Worm (Caenorhabditis elegans) whole organism, L2 larva: ENCODE results near the gene C29E4.12.

ENCODE experiments used
- C34F6.9 ChIP-seq: fragments of 150-350 bp; optimal IDR thresholded peaks from 2 replicates; lab custom pipeline; 2014; ENCODE audit warnings: missing biosample characterization, missing genetic modification characterization
- F13H6.1 ChIP-seq: sonication (generic microtip); optimal IDR thresholded peaks from 2 replicates; lab custom pipeline; 2016; ENCODE audit warnings: missing genetic modification characterization, missing compliant biosample characterization
- R02D3.7 ChIP-seq: fragments of 150-350 bp; optimal IDR thresholded peaks from 2 replicates; lab custom pipeline; 2014; ENCODE audit warnings: missing biosample characterization, missing genetic modification characterization
- Y55F3AM.14 ChIP-seq: fragments of 200-800 bp; sonication (Bioruptor generic); optimal IDR thresholded peaks from 2 replicates; lab custom pipeline; 2018; ENCODE audit warnings: mild to moderate bottlenecking, missing genetic modification characterization, missing compliant biosample characterization
- ZK546.5 ChIP-seq: sonication (generic microtip); optimal IDR thresholded peaks from 2 replicates; lab custom pipeline; 2017; ENCODE audit warnings: missing biosample characterization, missing genetic modification characterization
- alr-1 ChIP-seq: fragments of 150-350 bp; optimal IDR thresholded peaks from 2 replicates; lab custom pipeline; 2014; ENCODE audit warnings: missing biosample characterization, missing genetic modification characterization
- aly-2 ChIP-seq: fragments of 150-350 bp; optimal IDR thresholded peaks from 2 replicates; lab custom pipeline; 2014; ENCODE audit warnings: missing biosample characterization, missing genetic modification characterization
- ama-1 ChIP-seq: fragments of 150-350 bp; optimal IDR thresholded peaks from 2 replicates; lab custom pipeline; 2018; ENCODE audit warnings: inconsistent platforms
- blmp-1 ChIP-seq: sonication (generic microtip); optimal IDR thresholded peaks from 2 replicates; lab custom pipeline; 2017; ENCODE audit warnings: missing genetic modification characterization, mild to moderate bottlenecking, missing compliant biosample characterization, antibody characterized with exemption, moderate library complexity; ENCODE audit not compliant: insufficient read depth
- ceh-16 ChIP-seq: fragments of 150-350 bp; optimal IDR thresholded peaks from 2 replicates; lab custom pipeline; 2014; ENCODE audit warnings: missing biosample characterization, missing genetic modification characterization
- ceh-82 ChIP-seq: fragments of 150-350 bp; optimal IDR thresholded peaks from 2 replicates; lab custom pipeline; 2014; ENCODE audit warnings: missing biosample characterization, missing genetic modification characterization
- crh-2 ChIP-seq: sonication (generic microtip); optimal IDR thresholded peaks from 2 replicates; lab custom pipeline; 2017; ENCODE audit warnings: missing biosample characterization, missing genetic modification characterization
- dmd-4 ChIP-seq: sonication (generic microtip); optimal IDR thresholded peaks from 2 replicates; lab custom pipeline; 2017; ENCODE audit warnings: missing biosample characterization, missing genetic modification characterization
- egl-27 ChIP-seq: sonication (generic microtip); optimal IDR thresholded peaks from 3 replicates; lab custom pipeline; 2017; ENCODE audit warnings: missing biosample characterization, missing genetic modification reagents, missing genetic modification characterization
- elt-1 ChIP-seq: fragments of 150-350 bp; optimal IDR thresholded peaks from 2 replicates; lab custom pipeline; 2014; ENCODE audit warnings: missing biosample characterization, missing genetic modification characterization
- elt-3 ChIP-seq: sonication (generic microtip); optimal IDR thresholded peaks from 2 replicates; lab custom pipeline; 2017; ENCODE audit warnings: missing biosample characterization, missing genetic modification characterization
- fos-1 ChIP-seq: fragments of 150-350 bp; optimal IDR thresholded peaks from 2 replicates; lab custom pipeline; 2014; ENCODE audit warnings: missing biosample characterization, missing genetic modification characterization
- gmeb-1 ChIP-seq: fragments of 150-350 bp; optimal IDR thresholded peaks from 2 replicates; lab custom pipeline; 2014; ENCODE audit warnings: missing biosample characterization, missing genetic modification characterization
- lin-11 ChIP-seq: fragments of 150-350 bp; sonication (generic microtip); optimal IDR thresholded peaks from 2 replicates; lab custom pipeline; 2014; ENCODE audit warnings: missing biosample characterization, missing genetic modification characterization, inconsistent platforms, mixed read lengths
- lin-13 ChIP-seq: fragments of 150-350 bp; optimal IDR thresholded peaks from 2 replicates; lab custom pipeline; 2014; ENCODE audit warnings: missing biosample characterization, missing genetic modification reagents, missing genetic modification characterization
- lin-39 ChIP-seq: fragments of 150-350 bp; optimal IDR thresholded peaks from 2 replicates; lab custom pipeline; 2014; ENCODE audit warnings: missing biosample characterization, missing genetic modification reagents, missing genetic modification characterization
- lsy-2 ChIP-seq, 2 experiments: fragments of 150-350 bp in 1 of 2; sonication (generic microtip) in 1 of 2; optimal IDR thresholded peaks; 2 replicates each; lab custom pipeline; 2014 to 2017; ENCODE audit warnings: missing biosample characterization in 2 of 2, missing genetic modification characterization in 2 of 2
- mab-5 ChIP-seq: fragments of 150-350 bp; optimal IDR thresholded peaks from 2 replicates; lab custom pipeline; 2014; ENCODE audit warnings: missing biosample characterization, missing genetic modification characterization
- mbf-1 ChIP-seq: sonication (generic microtip); optimal IDR thresholded peaks from 2 replicates; lab custom pipeline; 2017; ENCODE audit warnings: missing biosample characterization, missing genetic modification characterization
- mdl-1 ChIP-seq, 2 experiments: fragments of 150-350 bp in 1 of 2; sonication (generic microtip) in 1 of 2; optimal IDR thresholded peaks; 2 replicates each; lab custom pipeline; 2017; ENCODE audit warnings: missing biosample characterization in 2 of 2, missing genetic modification characterization in 2 of 2
- nhr-10 ChIP-seq: sonication (generic microtip); optimal IDR thresholded peaks from 2 replicates; lab custom pipeline; 2017; ENCODE audit warnings: missing biosample characterization, missing genetic modification characterization
- nhr-11 ChIP-seq: fragments of 150-350 bp; optimal IDR thresholded peaks from 2 replicates; lab custom pipeline; 2014; ENCODE audit warnings: missing biosample characterization, missing genetic modification characterization
- nhr-12 ChIP-seq: fragments of 150-350 bp; optimal IDR thresholded peaks from 2 replicates; lab custom pipeline; 2014; ENCODE audit warnings: missing biosample characterization, missing genetic modification characterization
- nhr-129 ChIP-seq: fragments of 150-350 bp; optimal IDR thresholded peaks from 2 replicates; lab custom pipeline; 2014; ENCODE audit warnings: missing biosample characterization, missing genetic modification characterization
- nhr-21 ChIP-seq: fragments of 150-350 bp; optimal IDR thresholded peaks from 2 replicates; lab custom pipeline; 2014; ENCODE audit warnings: missing biosample characterization, missing genetic modification characterization
- nhr-23 ChIP-seq: fragments of 150-350 bp; optimal IDR thresholded peaks from 2 replicates; lab custom pipeline; 2014; ENCODE audit warnings: missing biosample characterization, missing genetic modification reagents, missing genetic modification characterization
- nhr-237 ChIP-seq: fragments of 150-350 bp; optimal IDR thresholded peaks from 2 replicates; lab custom pipeline; 2014; ENCODE audit warnings: missing biosample characterization, missing genetic modification characterization
- nhr-25 ChIP-seq: fragments of 150-350 bp; sonication (generic microtip); optimal IDR thresholded peaks from 3 replicates; lab custom pipeline; 2014; ENCODE audit warnings: missing biosample characterization, missing genetic modification characterization
- nhr-6 ChIP-seq: fragments of 150-350 bp; optimal IDR thresholded peaks from 2 replicates; lab custom pipeline; 2014; ENCODE audit warnings: missing biosample characterization, missing genetic modification characterization
- nhr-77 ChIP-seq: fragments of 150-350 bp; optimal IDR thresholded peaks from 2 replicates; lab custom pipeline; 2014; ENCODE audit warnings: missing biosample characterization, missing genetic modification characterization
- peb-1 ChIP-seq: fragments of 150-350 bp; optimal IDR thresholded peaks from 2 replicates; lab custom pipeline; 2014; ENCODE audit warnings: missing biosample characterization, missing genetic modification characterization
- sem-4 ChIP-seq: fragments of 150-350 bp; optimal IDR thresholded peaks from 2 replicates; lab custom pipeline; 2014; ENCODE audit warnings: missing biosample characterization, missing genetic modification reagents, missing genetic modification characterization
- skn-1 ChIP-seq: sonication (generic microtip); optimal IDR thresholded peaks from 2 replicates; lab custom pipeline; 2017; ENCODE audit warnings: missing biosample characterization, missing genetic modification characterization
- sma-3 ChIP-seq: sonication (generic microtip); optimal IDR thresholded peaks from 2 replicates; lab custom pipeline; 2016; ENCODE audit warnings: missing genetic modification reagents, missing genetic modification characterization, missing compliant biosample characterization
- sma-9 ChIP-seq, 2 experiments: fragments of 150-350 bp in 1 of 2; sonication (generic microtip) in 1 of 2; optimal IDR thresholded peaks; 2 replicates each; lab custom pipeline; 2014 to 2016; ENCODE audit warnings: missing genetic modification characterization in 2 of 2, mild to moderate bottlenecking in 1 of 2, missing biosample characterization in 1 of 2, missing compliant biosample characterization in 1 of 2, missing genetic modification reagents in 1 of 2, moderate library complexity in 1 of 2
- snpc-4 ChIP-seq: fragments of 150-350 bp; optimal IDR thresholded peaks from 2 replicates; lab custom pipeline; 2014; ENCODE audit warnings: missing biosample characterization, missing genetic modification characterization
- unc-39 ChIP-seq: fragments of 150-350 bp; optimal IDR thresholded peaks from 2 replicates; lab custom pipeline; 2014; ENCODE audit warnings: missing biosample characterization, missing genetic modification characterization
- unc-55 ChIP-seq: fragments of 150-350 bp; sonication (generic microtip); optimal IDR thresholded peaks from 3 replicates; lab custom pipeline; 2014; ENCODE audit warnings: missing biosample characterization, missing genetic modification reagents, missing genetic modification characterization
- unc-62 ChIP-seq: fragments of 150-350 bp; optimal IDR thresholded peaks from 2 replicates; lab custom pipeline; 2014; ENCODE audit warnings: missing biosample characterization, missing genetic modification reagents, missing genetic modification characterization
- zag-1 ChIP-seq: fragments of 150-350 bp; optimal IDR thresholded peaks from 2 replicates; lab custom pipeline; 2014; ENCODE audit warnings: missing biosample characterization, missing genetic modification characterization
- ztf-1 ChIP-seq: fragments of 200-800 bp; sonication (Bioruptor generic); conservative IDR thresholded peaks from 2 replicates; pipeline ENCODE4 v1.3.6; 2022; ENCODE audit warnings: missing genetic modification characterization, missing compliant biosample characterization
- ztf-11 ChIP-seq: sonication (generic microtip); optimal IDR thresholded peaks from 2 replicates; lab custom pipeline; 2017; ENCODE audit warnings: missing biosample characterization, missing genetic modification characterization
- ztf-4 ChIP-seq: fragments of 150-350 bp; optimal IDR thresholded peaks from 2 replicates; lab custom pipeline; 2014; ENCODE audit warnings: missing biosample characterization, missing genetic modification characterization

C29E4.12 gene

DNA sequence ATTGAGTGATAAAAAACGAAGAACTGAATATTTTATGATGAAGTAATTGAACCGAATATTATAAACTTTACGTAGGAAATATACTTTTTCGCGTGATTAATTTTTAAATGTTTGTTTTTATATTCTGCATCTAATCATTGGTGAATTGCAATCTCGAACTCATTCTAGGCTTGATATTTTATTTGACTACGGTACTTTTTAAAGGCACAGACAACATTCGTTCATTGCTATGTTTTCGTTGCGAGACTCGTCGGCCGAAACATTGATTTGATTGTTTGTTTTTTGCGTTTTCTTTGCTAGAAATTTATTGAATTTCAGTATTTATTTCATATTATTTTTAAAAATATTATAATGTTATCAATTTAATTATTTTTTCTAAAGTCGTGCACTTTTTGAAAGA, 36.8 kb downstream of the C29E4.12 start, which contains the start of gene C06G4.4:
C06G4.4 (minus strand) TSS at position 36 of the 400 bp plus-strand sequence.
- TF ChIP-seq alr-1 (tag; lab: Kevin White, UChicago) (no peak), ztf-11 (no peak), aly-2 (no peak), F13H6.1 (no peak)

DNA sequence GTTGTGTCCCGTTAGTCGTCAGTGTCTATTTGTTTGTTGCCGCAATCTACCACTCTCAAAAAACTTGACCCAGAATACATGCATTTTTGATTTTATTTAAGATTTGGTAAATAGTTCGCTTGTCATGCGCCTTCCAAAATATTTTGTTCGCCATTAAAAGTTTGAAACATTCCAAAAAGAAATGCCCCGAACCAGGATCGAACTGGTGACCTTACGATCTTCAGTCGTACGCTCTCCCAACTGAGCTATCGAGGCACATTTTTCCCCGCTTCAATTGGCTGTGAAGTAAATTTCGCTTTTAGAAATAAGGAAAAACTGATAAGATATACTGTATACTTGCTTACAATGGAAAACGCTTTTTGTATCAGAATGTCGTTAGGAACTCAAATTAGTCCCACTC, 37.3 kb downstream of the C29E4.12 start:
- peak; percentile 26 for TF ChIP-seq nhr-21 (tag; lab: Kevin White, UChicago)
- TF ChIP-seq nhr-77 (tag; lab: Kevin White, UChicago): no peak

DNA sequence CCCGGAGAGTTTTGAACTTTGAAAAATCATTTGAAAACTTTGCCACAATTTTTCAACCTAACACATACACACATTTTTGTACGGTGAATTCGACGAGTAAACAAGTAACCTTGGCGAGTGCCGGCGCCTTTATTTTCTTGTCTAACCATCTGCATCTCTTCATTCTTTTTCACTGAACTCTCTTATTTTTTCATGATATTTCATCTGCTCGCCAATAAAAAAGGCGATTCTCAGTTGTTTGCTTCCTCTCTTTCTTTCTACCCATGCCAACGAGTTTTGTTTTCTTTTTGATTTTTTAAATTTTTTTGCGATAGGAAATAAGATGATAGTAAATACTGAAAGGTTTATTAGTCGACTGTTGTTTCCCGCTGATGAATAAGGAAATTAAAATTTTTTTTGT, 37.8 kb downstream of the C29E4.12 start:
- TF ChIP-seq lin-13 (GFP tag; lab: Kevin White, UChicago) (peak; percentile 33), Y55F3AM.14 (no peak), nhr-11 (tag; lab: Kevin White, UChicago) (no peak), mdl-1 (tag; optimal IDR thresholded peaks at IDR 0.05; lab: Kevin White, UChicago) (peak in 1 of 2 experiments; percentile 2), ztf-4 (tag; lab: Kevin White, UChicago) (peak; percentile 30), nhr-237 (tag; lab: Kevin White, UChicago) (no peak), elt-1 (no peak), snpc-4 (no peak), aly-2 (no peak), ceh-16 (tag; lab: Kevin White, UChicago) (no peak), dmd-4 (tag; lab: Kevin White, UChicago) (no peak), zag-1 (tag; lab: Kevin White, UChicago) (no peak), sma-9 (GFP tag; optimal IDR thresholded peaks at IDR 0.05; lab: Kevin White, UChicago) (peak; percentile 42), sma-9 (tag; optimal IDR thresholded peaks at IDR 0.05; lab: Kevin White, UChicago) (no peak), skn-1 (tag; lab: Kevin White, UChicago) (no peak), C34F6.9 (tag; lab: Kevin White, UChicago) (peak; percentile 65), R02D3.7 (tag; lab: Kevin White, UChicago) (no peak), nhr-25 (tag; lab: Kevin White, UChicago) (peak; percentile 66), mab-5 (peak; percentile 14), lsy-2 (tag; optimal IDR thresholded peaks at IDR 0.05; lab: Kevin White, UChicago) (peak in 1 of 2 experiments; percentile 64), lin-39 (tag; lab: Kevin White, UChicago) (no peak), alr-1 (tag; lab: Kevin White, UChicago) (no peak), nhr-77 (tag; lab: Kevin White, UChicago) (no peak), crh-2 (tag; lab: Kevin White, UChicago) (peak; percentile 73), ZK546.5 (no peak), egl-27 (tag; lab: Kevin White, UChicago) (no peak), nhr-12 (tag; lab: Kevin White, UChicago) (no peak), ztf-1 (no peak), lin-11 (tag; lab: Kevin White, UChicago) (no peak), ceh-82 (no peak), gmeb-1 (peak; percentile 32), peb-1 (tag; lab: Kevin White, UChicago) (no peak), mbf-1 (tag; lab: Kevin White, UChicago) (no peak), unc-62 (GFP tag; lab: Kevin White, UChicago) (no peak), elt-3 (tag; lab: Kevin White, UChicago) (no peak), blmp-1 (tag; lab: Kevin White, UChicago) (peak; percentile 9), ztf-11 (no peak), nhr-129 (peak; percentile 54), nhr-6 (no peak), nhr-23 (tag; lab: Kevin White, UChicago) (no peak), ama-1 (lab: Kevin White, UChicago) (no peak), F13H6.1 (peak; percentile 70), unc-39 (no peak), sma-3 (GFP tag; lab: Kevin White, UChicago) (peak; percentile 84), unc-55 (GFP tag; lab: Kevin White, UChicago) (peak; percentile 43), fos-1 (tag; lab: Kevin White, UChicago) (peak; percentile 20), sem-4 (no peak), nhr-21 (tag; lab: Kevin White, UChicago) (no peak), nhr-10 (no peak)
